Worm (Caenorhabditis elegans) whole organism, mixed stage, embryonic: Measurements from ENCODE around the gene Y51B9A.6.
"Not testable (repeated sequence)": the region's sequence is repeated elsewhere in the genome, so short reads cannot be mapped to it uniquely, and the experiment has no call there.

Experiments used
- M03D4.4 ChIP-seq: sonication (generic microtip); optimal IDR thresholded peaks from 2 replicates; lab custom pipeline; 2017; ENCODE audit warnings: mild to moderate bottlenecking, missing genetic modification characterization, missing compliant biosample characterization
- bed-3 ChIP-seq: fragments of 200-800 bp; sonication (Bioruptor generic); optimal IDR thresholded peaks from 3 replicates; lab custom pipeline; 2018; ENCODE audit warnings: mild to moderate bottlenecking, missing genetic modification characterization, moderate library complexity, missing compliant biosample characterization
- blmp-1 ChIP-seq: fragments of 150-350 bp; optimal IDR thresholded peaks from 2 replicates; lab custom pipeline; 2014; ENCODE audit warnings: missing biosample characterization, missing genetic modification characterization
- ceh-83 ChIP-seq: fragments of 200-800 bp; sonication (Bioruptor generic); optimal IDR thresholded peaks from 2 replicates; lab custom pipeline; 2018; ENCODE audit warnings: mild to moderate bottlenecking, missing genetic modification characterization, missing compliant biosample characterization
- ces-1 ChIP-seq: fragments of 150-350 bp; optimal IDR thresholded peaks from 2 replicates; lab custom pipeline; 2014; ENCODE audit warnings: missing biosample characterization, missing genetic modification reagents, missing genetic modification characterization
- cnd-1 ChIP-seq: fragments of 200-800 bp; sonication (Bioruptor generic); optimal IDR thresholded peaks from 2 replicates; lab custom pipeline; 2018; ENCODE audit warnings: mild to moderate bottlenecking, missing genetic modification characterization, missing compliant biosample characterization
- drap-1 ChIP-seq: fragments of 200-800 bp; sonication (Bioruptor generic); optimal IDR thresholded peaks from 3 replicates; lab custom pipeline; 2018; ENCODE audit warnings: mild to moderate bottlenecking, missing genetic modification characterization, missing compliant biosample characterization
- elt-1 ChIP-seq: sonication (generic microtip); optimal IDR thresholded peaks from 2 replicates; lab custom pipeline; 2017; ENCODE audit warnings: missing genetic modification characterization, mild to moderate bottlenecking, missing compliant biosample characterization, antibody characterized with exemption, moderate library complexity, borderline replicate concordance; ENCODE audit not compliant: insufficient read depth
- elt-3 ChIP-seq: fragments of 150-350 bp; optimal IDR thresholded peaks from 2 replicates; lab custom pipeline; 2014; ENCODE audit warnings: missing biosample characterization, missing genetic modification characterization
- flh-1 ChIP-seq: fragments of 200-800 bp; sonication (Bioruptor generic); optimal IDR thresholded peaks from 2 replicates; lab custom pipeline; 2018; ENCODE audit warnings: mild to moderate bottlenecking, missing genetic modification characterization, moderate library complexity, missing compliant biosample characterization
- ham-2 ChIP-seq: fragments of 200-800 bp; sonication (Bioruptor generic); optimal IDR thresholded peaks from 2 replicates; lab custom pipeline; 2018; ENCODE audit warnings: mild to moderate bottlenecking, missing genetic modification characterization, missing compliant biosample characterization
- hlh-1 ChIP-seq: fragments of 150-350 bp; optimal IDR thresholded peaks from 2 replicates; lab custom pipeline; 2014; ENCODE audit warnings: missing biosample characterization, missing genetic modification reagents, missing genetic modification characterization
- lin-13 ChIP-seq: fragments of 150-350 bp; optimal IDR thresholded peaks from 2 replicates; lab custom pipeline; 2014; ENCODE audit warnings: missing biosample characterization, missing genetic modification characterization
- lin-32 ChIP-seq: fragments of 200-800 bp; sonication (Bioruptor generic); optimal IDR thresholded peaks from 2 replicates; lab custom pipeline; 2018; ENCODE audit warnings: mild to moderate bottlenecking, missing genetic modification characterization, missing compliant biosample characterization
- mab-5 ChIP-seq: fragments of 150-350 bp; optimal IDR thresholded peaks from 2 replicates; lab custom pipeline; 2014; ENCODE audit warnings: missing biosample characterization, missing genetic modification characterization
- mep-1 ChIP-seq: fragments of 150-350 bp; optimal IDR thresholded peaks from 2 replicates; lab custom pipeline; 2017; ENCODE audit warnings: missing biosample characterization, missing genetic modification reagents, missing genetic modification characterization, inconsistent platforms
- mls-2 ChIP-seq: sonication (generic microtip); optimal IDR thresholded peaks from 2 replicates; lab custom pipeline; 2016; ENCODE audit warnings: mild to moderate bottlenecking, missing genetic modification characterization, moderate library complexity, missing compliant biosample characterization
- nhr-12 ChIP-seq: fragments of 150-350 bp; optimal IDR thresholded peaks from 2 replicates; lab custom pipeline; 2014; ENCODE audit warnings: missing biosample characterization, missing genetic modification characterization
- nhr-2 ChIP-seq: fragments of 150-350 bp; optimal IDR thresholded peaks from 2 replicates; lab custom pipeline; 2014; ENCODE audit warnings: missing biosample characterization, missing genetic modification characterization
- nhr-237 ChIP-seq: fragments of 150-350 bp; optimal IDR thresholded peaks from 2 replicates; lab custom pipeline; 2014; ENCODE audit warnings: missing biosample characterization, missing genetic modification characterization
- nhr-28 ChIP-seq: fragments of 150-350 bp; optimal IDR thresholded peaks from 2 replicates; lab custom pipeline; 2014; ENCODE audit warnings: missing biosample characterization, missing genetic modification characterization
- nhr-76 ChIP-seq: sonication (generic microtip); optimal IDR thresholded peaks from 2 replicates; lab custom pipeline; 2017; ENCODE audit warnings: missing biosample characterization, missing genetic modification characterization
- pha-4 ChIP-seq: fragments of 150-350 bp; optimal IDR thresholded peaks from 2 replicates; lab custom pipeline; 2018; ENCODE audit warnings: missing biosample characterization, missing genetic modification reagents, missing genetic modification characterization
- snpc-4 ChIP-seq: fragments of 150-350 bp; optimal IDR thresholded peaks from 2 replicates; lab custom pipeline; 2014; ENCODE audit warnings: missing biosample characterization, missing genetic modification characterization
- sptf-1 ChIP-seq: sonication (generic microtip); optimal IDR thresholded peaks from 2 replicates; lab custom pipeline; 2017; ENCODE audit warnings: mild to moderate bottlenecking, missing genetic modification characterization, moderate library complexity, missing compliant biosample characterization
- tbx-8 ChIP-seq: fragments of 200-800 bp; sonication (Bioruptor generic); optimal IDR thresholded peaks from 2 replicates; lab custom pipeline; 2018; ENCODE audit warnings: mild to moderate bottlenecking, missing genetic modification characterization, moderate library complexity, missing compliant biosample characterization
- unc-120 ChIP-seq: sonication (generic microtip); optimal IDR thresholded peaks from 2 replicates; lab custom pipeline; 2017; ENCODE audit warnings: missing genetic modification characterization, missing compliant biosample characterization; ENCODE audit not compliant: poor library complexity, severe bottlenecking
- unc-39 ChIP-seq: fragments of 150-350 bp; optimal IDR thresholded peaks from 2 replicates; lab custom pipeline; 2014; ENCODE audit warnings: missing biosample characterization, missing genetic modification characterization
- unc-62 ChIP-seq: fragments of 150-350 bp; optimal IDR thresholded peaks from 2 replicates; lab custom pipeline; 2014; ENCODE audit warnings: missing biosample characterization, missing genetic modification reagents, missing genetic modification characterization
- zip-8 ChIP-seq: fragments of 150-350 bp; optimal IDR thresholded peaks from 2 replicates; lab custom pipeline; 2014; ENCODE audit warnings: missing biosample characterization, missing genetic modification characterization
- ztf-11 ChIP-seq: fragments of 150-350 bp; optimal IDR thresholded peaks from 2 replicates; lab custom pipeline; 2014; ENCODE audit warnings: missing biosample characterization, missing genetic modification characterization

The Y51B9A.6 gene

ce11 chrII:9403087-9403486 lies at the start of gene Y51B9A.6:
Y51B9A.6 (minus strand) TSS chrII:9403187.
- TF ChIP-seq blmp-1 (no peak), nhr-76 (tag; lab: Kevin White, UChicago) (no peak), elt-3 (tag; lab: Kevin White, UChicago) (no peak), mab-5 (tag; lab: Kevin White, UChicago) (no peak), nhr-237 (tag; lab: Kevin White, UChicago) (no peak), flh-1 (GFP tag; lab: Kevin White, UChicago) (no peak), zip-8 (tag; lab: Kevin White, UChicago) (no peak), mep-1 (tag; lab: Kevin White, UChicago) (no peak), nhr-2 (tag; lab: Kevin White, UChicago) (no peak), elt-1 (no peak), tbx-8 (GFP tag; lab: Kevin White, UChicago) (no peak), lin-32 (no peak), nhr-28 (tag; lab: Kevin White, UChicago) (no peak), ztf-11 (tag; lab: Kevin White, UChicago) (no peak), mls-2 (no peak), nhr-12 (tag; lab: Kevin White, UChicago) (no peak), pha-4 (tag; lab: Kevin White, UChicago) (no peak), snpc-4 (tag; lab: Kevin White, UChicago) (no peak), unc-39 (tag; lab: Kevin White, UChicago) (no peak)

- TF ChIP-seq nhr-28 (tag; lab: Kevin White, UChicago); M03D4.4; nhr-237 (tag; lab: Kevin White, UChicago): not testable (repeated sequence)
Observed at ce11 chrII:9452172-9452571, 49.2 kb upstream of the Y51B9A.6 start, which contains the start of gene R09D1.12. R09D1.12 (minus strand) TSS chrII:9452272.

- TF ChIP-seq nhr-76 (tag; lab: Kevin White, UChicago) (no peak), pha-4 (tag; lab: Kevin White, UChicago) (no peak), elt-1 (no peak), lin-32 (no peak), tbx-8 (GFP tag; lab: Kevin White, UChicago) (no peak), drap-1 (no peak), mep-1 (tag; lab: Kevin White, UChicago) (no peak), ces-1 (GFP tag; lab: Kevin White, UChicago) (no peak), bed-3 (GFP tag; lab: Kevin White, UChicago) (no peak), hlh-1 (no peak), lin-13 (no peak), cnd-1 (no peak), zip-8 (tag; lab: Kevin White, UChicago) (no peak)
Observed at ce11 chrII:9447965-9448364, 45.0 kb upstream of the Y51B9A.6 start, which contains the start of gene chil-18. chil-18 (plus strand) TSS chrII:9448265.

ce11 chrII:9445368-9445767 lies 42.4 kb upstream of the Y51B9A.6 start, which contains the start of gene R09D1.13:
R09D1.13 (minus strand) TSS chrII:9445468.
- TF ChIP-seq flh-1 (GFP tag; lab: Kevin White, UChicago): no peak
- TF ChIP-seq drap-1: no peak
- no peak for TF ChIP-seq unc-120 (tag; lab: Kevin White, UChicago)
- TF ChIP-seq ces-1 (GFP tag; lab: Kevin White, UChicago): no peak
- no peak for TF ChIP-seq snpc-4 (tag; lab: Kevin White, UChicago)
- TF ChIP-seq mep-1 (tag; lab: Kevin White, UChicago): no peak
- no peak for TF ChIP-seq ceh-83 (GFP tag; lab: Kevin White, UChicago)
- no peak for TF ChIP-seq bed-3 (GFP tag; lab: Kevin White, UChicago)
- no peak for TF ChIP-seq nhr-237 (tag; lab: Kevin White, UChicago)
- no peak for TF ChIP-seq nhr-12 (tag; lab: Kevin White, UChicago)
- TF ChIP-seq ztf-11 (tag; lab: Kevin White, UChicago): no peak
- no peak for TF ChIP-seq ham-2
- no peak for TF ChIP-seq pha-4 (tag; lab: Kevin White, UChicago)
- no peak for TF ChIP-seq mab-5 (tag; lab: Kevin White, UChicago)
- no peak for TF ChIP-seq zip-8 (tag; lab: Kevin White, UChicago)
- TF ChIP-seq sptf-1 (tag; lab: Kevin White, UChicago): no peak
- TF ChIP-seq lin-13: no peak
- no peak for TF ChIP-seq M03D4.4
- no peak for TF ChIP-seq unc-62 (GFP tag; lab: Kevin White, UChicago)
- TF ChIP-seq hlh-1: no peak

ce11 chrII:9443522-9443921 lies 40.5 kb upstream of the Y51B9A.6 start, which contains the start of gene chil-15:
chil-15 (minus strand) TSS chrII:9443622.
- TF ChIP-seq mep-1 (tag; lab: Kevin White, UChicago) (no peak), nhr-237 (tag; lab: Kevin White, UChicago) (no peak), bed-3 (GFP tag; lab: Kevin White, UChicago) (no peak), blmp-1 (no peak), lin-13 (no peak)
